Fruit fly (Drosophila melanogaster) whole organism, adult: Measurements from ENCODE around the gene Tnpo-SR.

Experiments used
- CG11617 ChIP-seq: fragments of 200-800 bp; sonication (Bioruptor generic); optimal IDR thresholded peaks from 2 replicates; lab custom pipeline; 2017; ENCODE audit warnings: mild to moderate bottlenecking, missing biosample characterization, missing genetic modification reagents, missing genetic modification characterization
- CG12768 ChIP-seq: fragments of 200-800 bp; sonication (Bioruptor generic); optimal IDR thresholded peaks from 2 replicates; lab custom pipeline; 2017; ENCODE audit warnings: missing biosample characterization, missing genetic modification characterization, mild to moderate bottlenecking, moderate library complexity, missing genetic modification reagents
- CG14711 ChIP-seq: fragments of 200-800 bp; sonication (Bioruptor generic); optimal IDR thresholded peaks from 2 replicates; lab custom pipeline; 2018; ENCODE audit warnings: missing biosample characterization, mild to moderate bottlenecking, missing genetic modification characterization, moderate library complexity
- CG1620 ChIP-seq: fragments of 200-800 bp; sonication (Bioruptor generic); optimal IDR thresholded peaks from 2 replicates; lab custom pipeline; 2016; ENCODE audit warnings: missing biosample characterization, missing genetic modification characterization
- CG33017 ChIP-seq: fragments of 200-800 bp; sonication (Bioruptor generic); optimal IDR thresholded peaks from 2 replicates; lab custom pipeline; 2018; ENCODE audit warnings: missing biosample characterization, mild to moderate bottlenecking, missing genetic modification characterization, moderate library complexity
- CG5204 ChIP-seq: fragments of 200-800 bp; sonication (Bioruptor generic); optimal IDR thresholded peaks from 2 replicates; lab custom pipeline; 2016; ENCODE audit warnings: missing biosample characterization, missing genetic modification characterization
- CG7045 ChIP-seq: fragments of 200-800 bp; sonication (Bioruptor generic); optimal IDR thresholded peaks from 2 replicates; lab custom pipeline; 2017; ENCODE audit warnings: missing biosample characterization, mild to moderate bottlenecking, missing genetic modification characterization
- CG7101 ChIP-seq: fragments of 200-800 bp; sonication (Bioruptor generic); optimal IDR thresholded peaks from 2 replicates; lab custom pipeline; 2018; ENCODE audit warnings: missing biosample characterization, mild to moderate bottlenecking, missing genetic modification characterization, moderate library complexity
- Clk ChIP-seq: fragments of 200-800 bp; sonication (Bioruptor generic); optimal IDR thresholded peaks from 2 replicates; lab custom pipeline; 2017; ENCODE audit warnings: missing biosample characterization, missing genetic modification characterization
- Crg-1 ChIP-seq: fragments of 200-800 bp; sonication (Bioruptor generic); optimal IDR thresholded peaks from 2 replicates; lab custom pipeline; 2016; ENCODE audit warnings: missing biosample characterization, missing genetic modification characterization
- Hr96 ChIP-seq: fragments of 200-800 bp; sonication (Bioruptor generic); optimal IDR thresholded peaks from 2 replicates; lab custom pipeline; 2016; ENCODE audit warnings: missing biosample characterization, missing genetic modification characterization
- Mnt ChIP-seq: fragments of 200-800 bp; sonication (Bioruptor generic); optimal IDR thresholded peaks from 2 replicates; lab custom pipeline; 2016; ENCODE audit warnings: missing biosample characterization, mild to moderate bottlenecking, missing genetic modification characterization
- bab1 ChIP-seq: fragments of 200-800 bp; sonication (Bioruptor generic); optimal IDR thresholded peaks from 3 replicates; lab custom pipeline; 2019; ENCODE audit warnings: missing biosample characterization, mild to moderate bottlenecking, missing genetic modification characterization, moderate library complexity
- cic ChIP-seq: fragments of 200-800 bp; sonication (Bioruptor generic); optimal IDR thresholded peaks from 2 replicates; lab custom pipeline; 2017; ENCODE audit warnings: missing biosample characterization, mild to moderate bottlenecking, missing genetic modification characterization, moderate library complexity
- cnc ChIP-seq, 2 experiments: fragments of >200 bp; optimal IDR thresholded peaks; 2 replicates each; lab custom pipeline; 2017
- kay ChIP-seq: fragments of 200-800 bp; sonication (Bioruptor generic); peaks from one replicate; lab custom pipeline; 2016; ENCODE audit warnings: missing biosample characterization, missing genetic modification characterization, borderline replicate concordance
- ovo ChIP-seq: fragments of 200-800 bp; sonication (Bioruptor generic); optimal IDR thresholded peaks from 2 replicates; lab custom pipeline; 2016; ENCODE audit warnings: missing biosample characterization, missing genetic modification characterization
- pad ChIP-seq: fragments of 200-800 bp; sonication (Bioruptor generic); optimal IDR thresholded peaks from 3 replicates; lab custom pipeline; 2017; ENCODE audit warnings: missing biosample characterization, missing genetic modification characterization, mild to moderate bottlenecking, moderate library complexity, missing genetic modification reagents
- tj ChIP-seq: fragments of 200-800 bp; sonication (Bioruptor generic); optimal IDR thresholded peaks from 3 replicates; lab custom pipeline; 2017; ENCODE audit warnings: missing biosample characterization, mild to moderate bottlenecking, missing genetic modification characterization, moderate library complexity
- toe ChIP-seq: fragments of 200-800 bp; sonication (Bioruptor generic); optimal IDR thresholded peaks from 2 replicates; lab custom pipeline; 2016; ENCODE audit warnings: missing biosample characterization, missing genetic modification characterization

Gene Tnpo-SR

dm6 chr2L:2755323-2755695 lies 4.4 kb upstream of the Tnpo-SR start:
- TF ChIP-seq cic (GFP tag; lab: Kevin White, UChicago) (peak; percentile 93), Mnt (GFP tag; lab: Kevin White, UChicago) (peak; percentile 76), pad (GFP tag; lab: Kevin White, UChicago) (no peak)

DNA sequence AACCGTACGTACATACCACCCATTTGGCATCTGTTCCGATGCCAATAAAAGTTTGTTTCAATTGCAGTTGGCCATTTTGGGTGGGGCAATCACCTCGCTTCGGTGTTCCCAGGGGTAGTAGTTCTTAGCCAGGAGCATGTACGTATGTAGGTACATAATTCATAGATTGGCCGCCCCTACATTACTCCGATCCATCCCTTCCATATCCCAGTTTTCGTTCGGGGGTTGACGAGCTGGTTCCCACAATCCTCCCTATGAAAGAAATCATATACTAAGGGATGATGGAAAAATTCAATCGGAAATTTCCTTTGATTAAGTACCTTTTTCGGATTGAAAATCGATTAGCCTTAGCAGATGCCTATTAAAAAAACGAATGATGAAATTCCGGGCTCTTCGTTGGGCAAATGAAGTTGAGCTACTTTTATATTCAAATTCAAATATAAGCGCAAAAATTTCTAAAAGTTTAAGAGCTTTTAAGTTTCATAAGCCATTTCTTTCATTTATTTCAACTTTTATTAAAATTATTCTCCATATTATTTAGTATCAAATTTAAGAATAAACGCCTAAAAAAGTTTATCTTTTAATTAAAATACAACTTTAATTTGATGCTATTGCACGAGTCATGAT lies 1.7 kb upstream of the Tnpo-SR start:
- TF ChIP-seq CG7101 (tag; lab: Kevin White, UChicago) (no peak), CG14711 (tag; lab: Kevin White, UChicago) (no peak), CG11617 (no peak), CG7045 (no peak), Crg-1 (GFP tag; lab: Kevin White, UChicago) (no peak), bab1 (GFP tag; lab: Kevin White, UChicago) (no peak), kay (GFP tag; lab: Kevin White, UChicago) (no peak), cnc (optimal IDR thresholded peaks at IDR 0.05; lab: Kevin White, UChicago) (no peak)

dm6 chr2L:2760288-2760687 lies 564 bp downstream of the Tnpo-SR start:
- TF ChIP-seq pad (GFP tag; lab: Kevin White, UChicago) (no peak), CG1620 (GFP tag; lab: Kevin White, UChicago) (no peak), ovo (GFP tag; lab: Kevin White, UChicago) (no peak), CG7045 (no peak), Hr96 (GFP tag; lab: Kevin White, UChicago) (no peak), Mnt (GFP tag; lab: Kevin White, UChicago) (no peak), tj (no peak), CG11617 (no peak), CG5204 (no peak), Clk (GFP tag; lab: Kevin White, UChicago) (no peak), cic (GFP tag; lab: Kevin White, UChicago) (no peak), toe (GFP tag; lab: Kevin White, UChicago) (no peak), bab1 (GFP tag; lab: Kevin White, UChicago) (no peak), CG7101 (tag; lab: Kevin White, UChicago) (no peak), Crg-1 (GFP tag; lab: Kevin White, UChicago) (no peak), CG14711 (tag; lab: Kevin White, UChicago) (no peak)

dm6 chr2L:2765659-2766373 lies 6.1 kb downstream of the Tnpo-SR start, which contains the start of the genes Snx21 and aph-1:
Gene Snx21 (minus strand): TSS chr2L:2765665.
Gene aph-1 (plus strand): TSS chr2L:2766233.
- TF ChIP-seq Crg-1 (GFP tag; lab: Kevin White, UChicago), result peak; percentile 76
- TF ChIP-seq CG5204, result no peak
- peak; percentile 88 for TF ChIP-seq CG14711 (tag; lab: Kevin White, UChicago)
- peak; percentile 91 for TF ChIP-seq bab1 (GFP tag; lab: Kevin White, UChicago)
- TF ChIP-seq toe (GFP tag; lab: Kevin White, UChicago), result peak; percentile 92
- TF ChIP-seq CG12768 (GFP tag; lab: Kevin White, UChicago), result peak; percentile 91
- TF ChIP-seq CG33017 (tag; lab: Kevin White, UChicago), result peak; percentile 93
- peak; percentile 78 for TF ChIP-seq tj
- TF ChIP-seq ovo (GFP tag; lab: Kevin White, UChicago), result peak; percentile 57
- TF ChIP-seq CG7101 (tag; lab: Kevin White, UChicago), result peak; percentile 91
- TF ChIP-seq kay (GFP tag; lab: Kevin White, UChicago), result no peak
- TF ChIP-seq cic (GFP tag; lab: Kevin White, UChicago), result peak; percentile 1
- peak; percentile 90 for TF ChIP-seq CG11617
- peak; percentile 84 for TF ChIP-seq CG1620 (GFP tag; lab: Kevin White, UChicago)
- no peak for TF ChIP-seq cnc (optimal IDR thresholded peaks at IDR 0.05; lab: Kevin White, UChicago)
- peak; percentile 76 for TF ChIP-seq pad (GFP tag; lab: Kevin White, UChicago)
- TF ChIP-seq Clk (GFP tag; lab: Kevin White, UChicago), result peak; percentile 77
- peak; percentile 87 for TF ChIP-seq Hr96 (GFP tag; lab: Kevin White, UChicago)
- TF ChIP-seq Mnt (GFP tag; lab: Kevin White, UChicago), result peak; percentile 84
- peak; percentile 95 for TF ChIP-seq CG7045

DNA sequence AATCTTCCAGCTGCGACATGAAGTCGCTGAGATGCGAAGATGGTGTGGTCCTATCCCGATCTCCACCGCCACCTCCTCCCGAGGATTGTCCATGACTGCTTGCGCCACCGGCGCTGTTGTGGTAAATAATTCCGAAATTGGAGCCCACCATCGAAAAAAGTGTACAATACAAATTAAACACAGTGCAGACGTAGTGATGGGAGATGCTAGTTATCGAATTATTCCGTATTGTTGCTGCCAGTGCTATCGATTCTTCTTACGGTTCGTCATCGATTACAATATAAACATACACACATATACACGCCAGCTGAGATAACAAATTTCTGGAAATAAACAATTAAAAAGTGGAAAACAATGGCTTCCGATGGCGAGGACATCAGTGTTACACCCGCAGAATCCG lies 7.9 kb downstream of the Tnpo-SR start, which contains the start of the genes Taf10b and Taf10:
TSS of gene Taf10b (minus strand) at position 219 of the 400 bp plus-strand sequence.
TSS of gene Taf10 (plus strand) at position 264 of the 400 bp plus-strand sequence.
- peak; percentile 60 for TF ChIP-seq cic (GFP tag; lab: Kevin White, UChicago)
- no peak for TF ChIP-seq cnc (optimal IDR thresholded peaks at IDR 0.05; lab: Kevin White, UChicago)
- TF ChIP-seq kay (GFP tag; lab: Kevin White, UChicago), result no peak
- TF ChIP-seq toe (GFP tag; lab: Kevin White, UChicago), result no peak
- no peak for TF ChIP-seq CG7101 (tag; lab: Kevin White, UChicago)
- peak; percentile 65 for TF ChIP-seq bab1 (GFP tag; lab: Kevin White, UChicago)
- TF ChIP-seq CG12768 (GFP tag; lab: Kevin White, UChicago), result no peak
